Worm (Caenorhabditis elegans) whole organism, mixed stage, embryonic: ENCODE results near the gene sru-1.
A peak's percentile ranks its signal among the peaks of the same experiment; 100 is the strongest.

Experiments
- M03D4.4 ChIP-seq: sonication (generic microtip); optimal IDR thresholded peaks from 2 replicates; lab custom pipeline; 2017; ENCODE audit warnings: mild to moderate bottlenecking, missing genetic modification characterization, missing compliant biosample characterization
- bed-3 ChIP-seq: fragments of 200-800 bp; sonication (Bioruptor generic); optimal IDR thresholded peaks from 3 replicates; lab custom pipeline; 2018; ENCODE audit warnings: mild to moderate bottlenecking, missing genetic modification characterization, moderate library complexity, missing compliant biosample characterization
- blmp-1 ChIP-seq: fragments of 150-350 bp; optimal IDR thresholded peaks from 2 replicates; lab custom pipeline; 2014; ENCODE audit warnings: missing biosample characterization, missing genetic modification characterization
- ceh-43 ChIP-seq: fragments of 200-800 bp; sonication (Bioruptor generic); optimal IDR thresholded peaks from 2 replicates; lab custom pipeline; 2018; ENCODE audit warnings: mild to moderate bottlenecking, missing genetic modification characterization, moderate library complexity, missing compliant biosample characterization
- ceh-83 ChIP-seq: fragments of 200-800 bp; sonication (Bioruptor generic); optimal IDR thresholded peaks from 2 replicates; lab custom pipeline; 2018; ENCODE audit warnings: mild to moderate bottlenecking, missing genetic modification characterization, missing compliant biosample characterization
- ces-1 ChIP-seq: fragments of 150-350 bp; optimal IDR thresholded peaks from 2 replicates; lab custom pipeline; 2014; ENCODE audit warnings: missing biosample characterization, missing genetic modification reagents, missing genetic modification characterization
- drap-1 ChIP-seq: fragments of 200-800 bp; sonication (Bioruptor generic); optimal IDR thresholded peaks from 3 replicates; lab custom pipeline; 2018; ENCODE audit warnings: mild to moderate bottlenecking, missing genetic modification characterization, missing compliant biosample characterization
- elt-1 ChIP-seq: sonication (generic microtip); optimal IDR thresholded peaks from 2 replicates; lab custom pipeline; 2017; ENCODE audit warnings: missing genetic modification characterization, mild to moderate bottlenecking, missing compliant biosample characterization, antibody characterized with exemption, moderate library complexity, borderline replicate concordance; ENCODE audit not compliant: insufficient read depth
- elt-3 ChIP-seq: fragments of 150-350 bp; optimal IDR thresholded peaks from 2 replicates; lab custom pipeline; 2014; ENCODE audit warnings: missing biosample characterization, missing genetic modification characterization
- ham-2 ChIP-seq: fragments of 200-800 bp; sonication (Bioruptor generic); optimal IDR thresholded peaks from 2 replicates; lab custom pipeline; 2018; ENCODE audit warnings: mild to moderate bottlenecking, missing genetic modification characterization, missing compliant biosample characterization
- hlh-1 ChIP-seq: fragments of 150-350 bp; optimal IDR thresholded peaks from 2 replicates; lab custom pipeline; 2014; ENCODE audit warnings: missing biosample characterization, missing genetic modification reagents, missing genetic modification characterization
- lin-13 ChIP-seq: fragments of 150-350 bp; optimal IDR thresholded peaks from 2 replicates; lab custom pipeline; 2014; ENCODE audit warnings: missing biosample characterization, missing genetic modification characterization
- lsy-2 ChIP-seq: fragments of 150-350 bp; optimal IDR thresholded peaks from 2 replicates; lab custom pipeline; 2014; ENCODE audit warnings: missing biosample characterization, missing genetic modification characterization
- mep-1 ChIP-seq: fragments of 150-350 bp; optimal IDR thresholded peaks from 2 replicates; lab custom pipeline; 2017; ENCODE audit warnings: missing biosample characterization, missing genetic modification reagents, missing genetic modification characterization, inconsistent platforms
- mls-2 ChIP-seq: sonication (generic microtip); optimal IDR thresholded peaks from 2 replicates; lab custom pipeline; 2016; ENCODE audit warnings: mild to moderate bottlenecking, missing genetic modification characterization, moderate library complexity, missing compliant biosample characterization
- nhr-12 ChIP-seq: fragments of 150-350 bp; optimal IDR thresholded peaks from 2 replicates; lab custom pipeline; 2014; ENCODE audit warnings: missing biosample characterization, missing genetic modification characterization
- nhr-237 ChIP-seq: fragments of 150-350 bp; optimal IDR thresholded peaks from 2 replicates; lab custom pipeline; 2014; ENCODE audit warnings: missing biosample characterization, missing genetic modification characterization
- nhr-28 ChIP-seq: fragments of 150-350 bp; optimal IDR thresholded peaks from 2 replicates; lab custom pipeline; 2014; ENCODE audit warnings: missing biosample characterization, missing genetic modification characterization
- nhr-76 ChIP-seq: sonication (generic microtip); optimal IDR thresholded peaks from 2 replicates; lab custom pipeline; 2017; ENCODE audit warnings: missing biosample characterization, missing genetic modification characterization
- pha-4 ChIP-seq: fragments of 150-350 bp; optimal IDR thresholded peaks from 2 replicates; lab custom pipeline; 2018; ENCODE audit warnings: missing biosample characterization, missing genetic modification reagents, missing genetic modification characterization
- sem-2 ChIP-seq: fragments of 200-800 bp; sonication (Bioruptor generic); optimal IDR thresholded peaks from 2 replicates; lab custom pipeline; 2018; ENCODE audit warnings: mild to moderate bottlenecking, missing genetic modification characterization, missing compliant biosample characterization
- snpc-4 ChIP-seq: fragments of 150-350 bp; optimal IDR thresholded peaks from 2 replicates; lab custom pipeline; 2014; ENCODE audit warnings: missing biosample characterization, missing genetic modification characterization
- sptf-1 ChIP-seq: sonication (generic microtip); optimal IDR thresholded peaks from 2 replicates; lab custom pipeline; 2017; ENCODE audit warnings: mild to moderate bottlenecking, missing genetic modification characterization, moderate library complexity, missing compliant biosample characterization
- tbx-8 ChIP-seq: fragments of 200-800 bp; sonication (Bioruptor generic); optimal IDR thresholded peaks from 2 replicates; lab custom pipeline; 2018; ENCODE audit warnings: mild to moderate bottlenecking, missing genetic modification characterization, moderate library complexity, missing compliant biosample characterization
- unc-39 ChIP-seq: fragments of 150-350 bp; optimal IDR thresholded peaks from 2 replicates; lab custom pipeline; 2014; ENCODE audit warnings: missing biosample characterization, missing genetic modification characterization
- unc-62 ChIP-seq: fragments of 150-350 bp; optimal IDR thresholded peaks from 2 replicates; lab custom pipeline; 2014; ENCODE audit warnings: missing biosample characterization, missing genetic modification reagents, missing genetic modification characterization
- zip-8 ChIP-seq: fragments of 150-350 bp; optimal IDR thresholded peaks from 2 replicates; lab custom pipeline; 2014; ENCODE audit warnings: missing biosample characterization, missing genetic modification characterization

sru-1 gene

DNA sequence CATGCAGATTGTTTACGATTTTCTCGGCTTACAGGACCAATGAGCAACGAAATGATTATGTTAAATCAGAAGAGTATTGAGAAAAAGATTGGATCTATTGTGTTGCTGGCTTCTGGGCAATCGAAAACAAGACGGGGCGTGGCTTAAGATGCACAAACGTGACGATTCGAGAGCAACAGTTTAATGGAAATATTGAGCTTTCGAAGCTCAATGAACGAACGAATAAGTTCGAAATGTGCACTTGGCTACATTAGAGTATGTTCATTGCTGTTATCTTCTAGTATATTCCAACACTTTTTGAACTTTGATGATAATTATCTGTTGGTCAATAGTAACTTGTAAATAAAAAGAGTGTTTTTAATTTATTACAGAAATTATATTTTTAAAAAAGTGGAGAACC is 43.0 kb upstream of the sru-1 start, which contains the start of gene hsp-12.3:
hsp-12.3 (minus strand) TSS at position 101 of the 400 bp plus-strand sequence.
- TF ChIP-seq nhr-237 (tag; lab: Kevin White, UChicago) (no peak), zip-8 (tag; lab: Kevin White, UChicago) (no peak), lin-13 (tag; lab: Kevin White, UChicago) (no peak), unc-62 (GFP tag; lab: Kevin White, UChicago) (no peak), elt-1 (tag; lab: Kevin White, UChicago) (no peak), ham-2 (GFP tag; lab: Kevin White, UChicago) (no peak), lsy-2 (tag; lab: Kevin White, UChicago) (no peak), ceh-43 (GFP tag; lab: Kevin White, UChicago) (no peak), drap-1 (no peak), M03D4.4 (tag; lab: Kevin White, UChicago) (no peak), tbx-8 (GFP tag; lab: Kevin White, UChicago) (no peak), sptf-1 (tag; lab: Kevin White, UChicago) (no peak), unc-39 (tag; lab: Kevin White, UChicago) (no peak), bed-3 (GFP tag; lab: Kevin White, UChicago) (no peak)
- TF ChIP-seq, all 35 proteins: peak for 0

DNA sequence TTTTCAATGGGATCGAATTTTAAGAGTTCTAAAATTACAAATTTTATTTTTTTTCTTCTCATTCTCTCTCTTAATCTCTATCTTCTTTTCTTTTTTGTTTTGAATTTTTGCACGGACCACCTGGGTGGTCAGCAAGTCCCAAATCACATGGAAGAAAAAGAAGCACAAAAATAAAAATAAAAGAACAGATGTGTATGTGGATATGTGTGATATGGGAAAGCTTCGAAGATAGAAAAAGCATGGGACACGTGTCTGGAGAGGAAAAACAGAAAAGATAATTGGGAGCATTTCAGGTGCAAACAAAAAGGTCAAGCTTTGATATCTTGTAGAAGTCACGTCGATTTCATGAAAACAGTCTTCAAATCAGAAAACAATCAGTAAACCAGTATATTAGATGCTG is 41.2 kb upstream of the sru-1 start, which contains the start of gene hsp-12.6:
hsp-12.6 (minus strand) TSS at position 20 of the 400 bp plus-strand sequence.
- no peak for TF ChIP-seq mep-1 (tag; lab: Kevin White, UChicago)
- no peak for TF ChIP-seq nhr-12 (tag; lab: Kevin White, UChicago)
- TF ChIP-seq lsy-2 (tag; lab: Kevin White, UChicago): no peak
- TF ChIP-seq ceh-43 (GFP tag; lab: Kevin White, UChicago): no peak

- TF ChIP-seq nhr-12 (tag; lab: Kevin White, UChicago) (no peak), unc-62 (GFP tag; lab: Kevin White, UChicago) (no peak), bed-3 (GFP tag; lab: Kevin White, UChicago) (no peak), ceh-43 (GFP tag; lab: Kevin White, UChicago) (no peak), nhr-28 (tag; lab: Kevin White, UChicago) (no peak), mep-1 (tag; lab: Kevin White, UChicago) (no peak), pha-4 (tag; lab: Kevin White, UChicago) (no peak), ham-2 (GFP tag; lab: Kevin White, UChicago) (no peak)
Observed at ce11 chrIV:9450375-9450774, 38.0 kb upstream of the sru-1 start, which contains the start of gene cpin-1. Gene cpin-1, plus strand, starts transcription at chrIV:9450675.

ce11 chrIV:9451816-9452215 is 36.6 kb upstream of the sru-1 start:
- no peak for TF ChIP-seq ham-2 (GFP tag; lab: Kevin White, UChicago)
- TF ChIP-seq, all 35 proteins: peak for 0

- no peak for TF ChIP-seq ham-2 (GFP tag; lab: Kevin White, UChicago)
- TF ChIP-seq snpc-4: no peak
- TF ChIP-seq unc-62 (GFP tag; lab: Kevin White, UChicago): no peak
- no peak for TF ChIP-seq nhr-237 (tag; lab: Kevin White, UChicago)
- no peak for TF ChIP-seq unc-39 (tag; lab: Kevin White, UChicago)
- no peak for TF ChIP-seq nhr-28 (tag; lab: Kevin White, UChicago)
- TF ChIP-seq ceh-43 (GFP tag; lab: Kevin White, UChicago): no peak
Observed at ce11 chrIV:9457400-9457799, 31.0 kb upstream of the sru-1 start, which contains the start of gene cutl-17. Gene cutl-17, minus strand, starts transcription at chrIV:9457500.

DNA sequence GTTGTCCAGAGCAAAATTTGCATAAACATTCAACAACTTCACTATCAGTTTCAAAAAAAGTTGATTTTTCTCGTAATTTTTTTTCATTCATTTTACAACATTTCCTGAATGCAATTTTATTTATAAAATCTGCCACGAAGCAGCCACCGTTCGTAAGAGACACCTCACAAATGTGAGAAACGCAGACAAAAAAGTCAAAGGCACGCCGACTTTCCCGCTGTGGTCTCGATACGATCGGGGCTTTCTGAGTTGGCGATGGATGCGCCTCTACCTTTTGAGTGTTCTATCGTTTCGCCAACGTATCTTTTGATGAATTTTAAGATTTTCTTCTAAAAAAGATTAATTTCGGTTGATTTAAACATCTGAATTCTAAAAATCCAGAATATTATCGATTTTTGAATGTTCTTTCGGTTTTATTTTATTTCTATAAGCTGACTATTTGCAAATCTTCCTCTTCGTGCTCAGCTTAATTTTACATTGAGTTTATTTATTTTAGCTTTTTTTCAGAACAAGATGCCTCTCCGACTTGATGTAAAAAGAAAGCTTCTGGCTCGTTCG is 29.1 kb upstream of the sru-1 start, which contains the start of gene copb-2:
copb-2 (plus strand) TSS at position 508 of the 558 bp plus-strand sequence.
- TF ChIP-seq blmp-1 (tag; lab: Kevin White, UChicago) (no peak), ceh-83 (GFP tag; lab: Kevin White, UChicago) (no peak), mls-2 (tag; lab: Kevin White, UChicago) (no peak), mep-1 (tag; lab: Kevin White, UChicago) (peak; percentile 40), lin-13 (tag; lab: Kevin White, UChicago) (no peak), elt-1 (tag; lab: Kevin White, UChicago) (no peak), bed-3 (GFP tag; lab: Kevin White, UChicago) (no peak), nhr-237 (tag; lab: Kevin White, UChicago) (no peak), sptf-1 (tag; lab: Kevin White, UChicago) (no peak), sem-2 (GFP tag; lab: Kevin White, UChicago) (no peak), ces-1 (GFP tag; lab: Kevin White, UChicago) (peak; percentile 49), elt-3 (tag; lab: Kevin White, UChicago) (no peak), tbx-8 (GFP tag; lab: Kevin White, UChicago) (no peak), hlh-1 (peak; percentile 27), nhr-76 (tag; lab: Kevin White, UChicago) (no peak)
